Worm (Caenorhabditis elegans): Measurements from ENCODE around the gene Y34F4.3.

- TF ChIP-seq dao-5 (tag; optimal IDR thresholded peaks at IDR 0.05) (no peak), W03F9.2 (tag; optimal IDR thresholded peaks at IDR 0.05) (no peak), him-1 (tag; optimal IDR thresholded peaks at IDR 0.05) (no peak)
Measured at ce11 chrIII:1004464-1004863, 11.5 kb downstream of the Y34F4.3 start.

Measured in whole organism, L4/young adult.